Worm (Caenorhabditis elegans) whole organism, L1 larva: ENCODE measurements around the gene ceh-34.

ENCODE experiments used
- C04F5.9 ChIP-seq: sonication (generic microtip); optimal IDR thresholded peaks from 2 replicates; lab custom pipeline; 2016; ENCODE audit warnings: missing genetic modification characterization, missing compliant biosample characterization
- C16A3.4 ChIP-seq: fragments of 150-350 bp; optimal IDR thresholded peaks from 2 replicates; lab custom pipeline; 2014; ENCODE audit warnings: missing biosample characterization, missing genetic modification characterization
- aha-1 ChIP-seq: fragments of 150-350 bp; optimal IDR thresholded peaks from 2 replicates; lab custom pipeline; 2014; ENCODE audit warnings: missing biosample characterization, missing genetic modification characterization
- aly-2 ChIP-seq: fragments of 150-350 bp; optimal IDR thresholded peaks from 2 replicates; lab custom pipeline; 2014; ENCODE audit warnings: missing biosample characterization, missing genetic modification characterization
- blmp-1 ChIP-seq: fragments of 150-350 bp; optimal IDR thresholded peaks from 2 replicates; lab custom pipeline; 2014; ENCODE audit warnings: missing biosample characterization, missing genetic modification characterization
- ceh-88 ChIP-seq: fragments of 200-800 bp; sonication (Bioruptor generic); IDR thresholded peaks from 2 replicates; pipeline ENCODE4 v1.3.6; 2022; ENCODE audit warnings: missing genetic modification characterization, missing compliant biosample characterization
- dsc-1 ChIP-seq: sonication (generic microtip); optimal IDR thresholded peaks from 2 replicates; lab custom pipeline; 2016; ENCODE audit warnings: mild to moderate bottlenecking, missing genetic modification characterization, missing compliant biosample characterization
- efl-1 ChIP-seq, 4 experiments: fragments of 150-350 bp; optimal IDR thresholded peaks in 3 of 4; peaks in 1 of 4; 1 replicate in 1 of 4; 2 replicates in 3 of 4; lab custom pipeline; 2014; ENCODE audit warnings: missing biosample characterization in 2 of 4, missing genetic modification characterization in 2 of 4, missing genetic modification reagents in 2 of 4
- egl-27 ChIP-seq, 2 experiments: fragments of 150-350 bp in 1 of 2; sonication (generic microtip); optimal IDR thresholded peaks; 3 replicates each; lab custom pipeline; 2017 to 2018; ENCODE audit warnings: missing biosample characterization in 2 of 2, missing genetic modification characterization in 2 of 2, missing genetic modification reagents in 2 of 2
- elt-2 ChIP-seq: sonication (generic microtip); optimal IDR thresholded peaks from 2 replicates; lab custom pipeline; 2016; ENCODE audit warnings: missing genetic modification characterization, mild to moderate bottlenecking, inconsistent platforms, missing compliant biosample characterization, missing genetic modification reagents
- ets-5 ChIP-seq: fragments of 200-800 bp; sonication (Bioruptor generic); IDR thresholded peaks from 2 replicates; pipeline ENCODE4 v1.3.6; 2022; ENCODE audit warnings: missing genetic modification characterization, missing compliant biosample characterization
- fkh-4 ChIP-seq: sonication (generic microtip); optimal IDR thresholded peaks from 2 replicates; lab custom pipeline; 2016; ENCODE audit warnings: missing compliant biosample characterization, missing genetic modification characterization, borderline replicate concordance
- fkh-8 ChIP-seq: sonication (generic microtip); optimal IDR thresholded peaks from 2 replicates; lab custom pipeline; 2016; ENCODE audit warnings: mild to moderate bottlenecking, missing genetic modification characterization, missing compliant biosample characterization
- fos-1 ChIP-seq: fragments of 150-350 bp; optimal IDR thresholded peaks from 2 replicates; lab custom pipeline; 2014; ENCODE audit warnings: missing biosample characterization, missing genetic modification characterization
- hpl-2 ChIP-seq: fragments of 150-350 bp; optimal IDR thresholded peaks from 2 replicates; lab custom pipeline; 2014; ENCODE audit warnings: missing biosample characterization, missing genetic modification reagents, missing genetic modification characterization
- irx-1 ChIP-seq: sonication (generic microtip); optimal IDR thresholded peaks from 2 replicates; lab custom pipeline; 2016; ENCODE audit warnings: missing genetic modification characterization, missing compliant biosample characterization
- jun-1 ChIP-seq: fragments of 150-350 bp; optimal IDR thresholded peaks from 2 replicates; lab custom pipeline; 2014; ENCODE audit warnings: missing biosample characterization, missing genetic modification reagents, missing genetic modification characterization
- lir-3 ChIP-seq: sonication (generic microtip); optimal IDR thresholded peaks from 2 replicates; lab custom pipeline; 2016; ENCODE audit warnings: mild to moderate bottlenecking, missing genetic modification characterization, moderate library complexity, missing compliant biosample characterization; ENCODE audit not compliant: poor library complexity
- mab-9 ChIP-seq: fragments of 200-800 bp; sonication (Bioruptor generic); IDR thresholded peaks from 2 replicates; pipeline ENCODE4 v1.3.6; 2022; ENCODE audit warnings: missing genetic modification reagents, missing genetic modification characterization, missing compliant biosample characterization
- mdl-1 ChIP-seq, 2 experiments: fragments of 150-350 bp; optimal IDR thresholded peaks; 2 replicates each; lab custom pipeline; 2014 to 2017; ENCODE audit warnings: missing biosample characterization in 2 of 2, missing genetic modification characterization in 2 of 2, inconsistent platforms in 1 of 2
- nhr-11 ChIP-seq: fragments of 150-350 bp; optimal IDR thresholded peaks from 2 replicates; lab custom pipeline; 2014; ENCODE audit warnings: missing biosample characterization, missing genetic modification characterization
- nhr-19 ChIP-seq: fragments of 200-800 bp; sonication (Bioruptor generic); conservative IDR thresholded peaks from 2 replicates; pipeline ENCODE4 v1.3.6; 2022; ENCODE audit warnings: missing genetic modification characterization, missing compliant biosample characterization
- nhr-237 ChIP-seq: fragments of 150-350 bp; optimal IDR thresholded peaks from 2 replicates; lab custom pipeline; 2014; ENCODE audit warnings: missing biosample characterization, missing genetic modification characterization
- nhr-71 ChIP-seq: sonication (generic microtip); optimal IDR thresholded peaks from 2 replicates; lab custom pipeline; 2016; ENCODE audit warnings: mild to moderate bottlenecking, missing genetic modification characterization, moderate library complexity, missing compliant biosample characterization
- nhr-77 ChIP-seq: fragments of 150-350 bp; optimal IDR thresholded peaks from 2 replicates; lab custom pipeline; 2014; ENCODE audit warnings: missing biosample characterization, missing genetic modification characterization
- nhr-85 ChIP-seq: sonication (generic microtip); peaks from one replicate; lab custom pipeline; 2016; ENCODE audit warnings: missing genetic modification characterization, inconsistent platforms, missing compliant biosample characterization
- pax-3 ChIP-seq: fragments of 200-800 bp; sonication (Bioruptor generic); optimal IDR thresholded peaks from 2 replicates; lab custom pipeline; 2018; ENCODE audit warnings: mild to moderate bottlenecking, missing genetic modification characterization, moderate library complexity, missing compliant biosample characterization
- rnt-1 ChIP-seq: sonication (generic microtip); optimal IDR thresholded peaks from 2 replicates; lab custom pipeline; 2016; ENCODE audit warnings: mild to moderate bottlenecking, missing genetic modification characterization, moderate library complexity, missing compliant biosample characterization
- skn-1 ChIP-seq: fragments of 150-350 bp; optimal IDR thresholded peaks from 2 replicates; lab custom pipeline; 2014; ENCODE audit warnings: missing biosample characterization, missing genetic modification characterization
- sox-4 ChIP-seq: sonication (generic microtip); optimal IDR thresholded peaks from 2 replicates; lab custom pipeline; 2016; ENCODE audit warnings: missing genetic modification characterization, missing compliant biosample characterization
- sup-37 ChIP-seq: fragments of 200-800 bp; sonication (Bioruptor generic); optimal IDR thresholded peaks from 2 replicates; lab custom pipeline; 2018; ENCODE audit warnings: mild to moderate bottlenecking, missing genetic modification characterization, missing compliant biosample characterization
- tbx-2 ChIP-seq: sonication (generic microtip); optimal IDR thresholded peaks from 2 replicates; lab custom pipeline; 2016; ENCODE audit warnings: missing genetic modification characterization, missing compliant biosample characterization
- zip-4 ChIP-seq: fragments of 200-800 bp; sonication (Bioruptor generic); optimal IDR thresholded peaks from 2 replicates; lab custom pipeline; 2018; ENCODE audit warnings: mild to moderate bottlenecking, missing genetic modification characterization, moderate library complexity, missing compliant biosample characterization
- ztf-11 ChIP-seq, 2 experiments: sonication (generic microtip); optimal IDR thresholded peaks; 2 replicates each; lab custom pipeline; 2016 to 2017; ENCODE audit warnings: missing genetic modification characterization in 2 of 2, missing biosample characterization in 1 of 2, missing compliant biosample characterization in 1 of 2
- ztf-4 ChIP-seq: fragments of 150-350 bp; optimal IDR thresholded peaks from 2 replicates; lab custom pipeline; 2014; ENCODE audit warnings: missing biosample characterization, missing genetic modification characterization

ceh-34 gene

ce11 chrV:5319477-5319876 lies at the start of gene ceh-34:
TSS of gene ceh-34 (minus strand) at chrV:5319577.
- no peak for TF ChIP-seq nhr-237 (tag; lab: Kevin White, UChicago)
- TF ChIP-seq nhr-85 (tag; lab: Kevin White, UChicago) = peak; percentile 6

- TF ChIP-seq C04F5.9 (tag; lab: Kevin White, UChicago) (no peak), efl-1 (optimal IDR thresholded peaks at IDR 0.05; lab: Kevin White, UChicago) (no peak), efl-1 (GFP tag; optimal IDR thresholded peaks at IDR 0.05 in 1 of 2; lab: Kevin White, UChicago) (no peak), zip-4 (GFP tag; lab: Kevin White, UChicago) (no peak), ets-5 (GFP tag; lab: Robert Waterston, UW) (no peak), fos-1 (tag; lab: Kevin White, UChicago) (no peak), skn-1 (tag; lab: Kevin White, UChicago) (no peak), pax-3 (no peak), sup-37 (GFP tag; lab: Kevin White, UChicago) (no peak), ztf-4 (tag; lab: Kevin White, UChicago) (no peak), nhr-11 (tag; lab: Kevin White, UChicago) (no peak), fkh-4 (tag; lab: Kevin White, UChicago) (no peak)
Observed at ce11 chrV:5368792-5369191, 49.4 kb upstream of the ceh-34 start, which contains the start of gene T09D3.9. TSS of gene T09D3.9 (minus strand) at chrV:5368892.

- TF ChIP-seq tbx-2 (tag; lab: Kevin White, UChicago) (no peak), fos-1 (tag; lab: Kevin White, UChicago) (no peak), lir-3 (tag; lab: Kevin White, UChicago) (no peak), elt-2 (no peak), mdl-1 (tag; optimal IDR thresholded peaks at IDR 0.05; lab: Kevin White, UChicago) (no peak), nhr-237 (tag; lab: Kevin White, UChicago) (no peak), nhr-77 (tag; lab: Kevin White, UChicago) (no peak), rnt-1 (tag; lab: Kevin White, UChicago) (no peak), egl-27 (tag; optimal IDR thresholded peaks at IDR 0.05; lab: Kevin White, UChicago) (no peak), ztf-11 (tag; optimal IDR thresholded peaks at IDR 0.05; lab: Kevin White, UChicago) (no peak)
Observed at ce11 chrV:5364863-5365262, 45.5 kb upstream of the ceh-34 start, which contains the start of gene T09D3.8. TSS of gene T09D3.8 (plus strand) at chrV:5365163.

ce11 chrV:5362220-5362619 lies 42.8 kb upstream of the ceh-34 start:
- no peak for TF ChIP-seq C16A3.4 (tag; lab: Kevin White, UChicago)
- no peak for TF ChIP-seq hpl-2 (GFP tag; lab: Kevin White, UChicago)
- TF ChIP-seq aha-1 = no peak
- TF ChIP-seq ceh-88 = no peak
- TF ChIP-seq nhr-19 (GFP tag; lab: Robert Waterston, UW) = no peak
- TF ChIP-seq dsc-1 (tag; lab: Kevin White, UChicago) = peak; percentile 89
- TF ChIP-seq mab-9 (GFP tag; lab: Robert Waterston, UW) = no peak
- peak; percentile 67 for TF ChIP-seq fkh-8
- peak; percentile 31 for TF ChIP-seq sox-4
- no peak for TF ChIP-seq irx-1
- TF ChIP-seq pax-3 = peak; percentile 58
- TF ChIP-seq, all 84 proteins: peak for 4

- TF ChIP-seq aly-2 (tag; lab: Kevin White, UChicago) = no peak
- TF ChIP-seq nhr-71 (tag; lab: Kevin White, UChicago) = no peak
- no peak for TF ChIP-seq blmp-1 (tag; lab: Kevin White, UChicago)
- TF ChIP-seq nhr-11 (tag; lab: Kevin White, UChicago) = no peak
- no peak for TF ChIP-seq jun-1
- no peak for TF ChIP-seq C16A3.4 (tag; lab: Kevin White, UChicago)
Observed at ce11 chrV:5358772-5359171, 39.4 kb upstream of the ceh-34 start, which contains the start of gene nhr-216. TSS of gene nhr-216 (minus strand) at chrV:5358872.
